Worm (Caenorhabditis elegans): ENCODE measurements around the gene let-413.

ce11 chrV:7977701-7978461, at the start of gene let-413:
- TF ChIP-seq pha-4 (tag; optimal IDR thresholded peaks at IDR 0.05) (no peak), F37B4.10 (GFP tag; IDR thresholded peaks at IDR 0.05) (no peak), F49E8.2 (tag; optimal IDR thresholded peaks at IDR 0.05; ENCODE audit: insufficient read depth) (no peak), ztf-3 (GFP tag; optimal IDR thresholded peaks at IDR 0.05) (no peak), F22D6.2 (tag; optimal IDR thresholded peaks at IDR 0.05) (no peak), let-526 (GFP tag; IDR thresholded peaks at IDR 0.05) (no peak), nhr-179 (tag; optimal IDR thresholded peaks at IDR 0.05) (no peak), nfya-1 (tag; optimal IDR thresholded peaks at IDR 0.05; ENCODE audit: borderline replicate concordance, insufficient read depth) (no peak)
